Worm (Caenorhabditis elegans): ENCODE measurements around the gene C04A11.2.
A peak's percentile ranks its signal among the peaks of the same experiment; 100 is the strongest.

The C04A11.2 gene

ce11 chrX:13653573-13653972 lies 15.1 kb downstream of the C04A11.2 start (continued):
- TF ChIP-seq aptf-2 (GFP tag; conservative IDR thresholded peaks at IDR 0.05), result no peak
- peak; percentile 87 for TF ChIP-seq die-1 (tag; optimal IDR thresholded peaks at IDR 0.05)
- no peak for TF ChIP-seq K11D2.4 (GFP tag; IDR thresholded peaks at IDR 0.05)
- peak; percentile 67 for TF ChIP-seq hlh-12 (tag; optimal IDR thresholded peaks at IDR 0.05)
- no peak for TF ChIP-seq hlh-26 (GFP tag; conservative IDR thresholded peaks at IDR 0.05)
- 0 out of 2 replicates have a peak, but pooled peaks have one; percentile 44 for TF ChIP-seq ceh-58 (GFP tag; IDR thresholded peaks at IDR 0.05)
- TF ChIP-seq lir-1 (GFP tag; conservative IDR thresholded peaks at IDR 0.05), result peak; percentile 31; the same call in 1 of the 2 replicates
- TF ChIP-seq rec-8 (tag; optimal IDR thresholded peaks at IDR 0.05), result peak in 1 of 2 experiments; percentile 74
- TF ChIP-seq ztf-6 (GFP tag; IDR thresholded peaks at IDR 0.05), result 0 out of 2 replicates have a peak, but pooled peaks have one; percentile 12
- TF ChIP-seq nfya-1 (tag; optimal IDR thresholded peaks at IDR 0.05; ENCODE audit: borderline replicate concordance, insufficient read depth), result no peak
- TF ChIP-seq snpc-3.4 (tag; optimal IDR thresholded peaks at IDR 0.05), result peak; percentile 42
- TF ChIP-seq cebp-2 (GFP tag; IDR thresholded peaks at IDR 0.05), result no peak
- peak; percentile 92 for TF ChIP-seq pbrm-1 (GFP tag; IDR thresholded peaks at IDR 0.05)
- no peak for TF ChIP-seq egl-44 (GFP tag; IDR thresholded peaks at IDR 0.05)
- TF ChIP-seq nhr-179 (tag; optimal IDR thresholded peaks at IDR 0.05), result peak; percentile 30
- TF ChIP-seq ceh-40 (GFP tag; IDR thresholded peaks at IDR 0.05), result peak; percentile 85
- TF ChIP-seq ets-4 (GFP tag; optimal IDR thresholded peaks at IDR 0.05), result no peak
- TF ChIP-seq F52B5.7 (tag; optimal IDR thresholded peaks at IDR 0.05), result peak; percentile 41
- no peak for TF ChIP-seq ztf-22 (GFP tag; optimal IDR thresholded peaks at IDR 0.05)
- no peak for TF ChIP-seq F37B4.10 (GFP tag; IDR thresholded peaks at IDR 0.05)
- TF ChIP-seq tbp1 (GFP tag; optimal IDR thresholded peaks at IDR 0.05), result peak; percentile 91
- TF ChIP-seq T07F8.4 (tag; optimal IDR thresholded peaks at IDR 0.05), result peak; percentile 59
- TF ChIP-seq Y53G8AR.9 (GFP tag; conservative IDR thresholded peaks at IDR 0.05), result no peak
- no peak for TF ChIP-seq mel-28 (tag; optimal IDR thresholded peaks at IDR 0.05; ENCODE audit: borderline replicate concordance)
- peak; percentile 58 for TF ChIP-seq ZK185.1 (tag; optimal IDR thresholded peaks at IDR 0.05; ENCODE audit: poor library complexity, severe bottlenecking)
- TF ChIP-seq atf-7 (tag; optimal IDR thresholded peaks at IDR 0.05), result peak; percentile 21
- no peak for TF ChIP-seq Y53F4B.3 (GFP tag; IDR thresholded peaks at IDR 0.05)
- peak; percentile 57; the same call in 1 of the 2 replicates for TF ChIP-seq hmg-20 (GFP tag; IDR thresholded peaks at IDR 0.05)
- no peak for TF ChIP-seq tbx-9 (tag; optimal IDR thresholded peaks at IDR 0.05; ENCODE audit: borderline replicate concordance)
- TF ChIP-seq D2030.7 (GFP tag; IDR thresholded peaks at IDR 0.05), result peak; percentile 77
- no peak for TF ChIP-seq F55B11.4 (tag; optimal IDR thresholded peaks at IDR 0.05; ENCODE audit: borderline replicate concordance, insufficient read depth)
- TF ChIP-seq snpc-1.1 (tag; optimal IDR thresholded peaks at IDR 0.05; ENCODE audit: insufficient read depth), result peak; percentile 60
- TF ChIP-seq aptf-3 (GFP tag; IDR thresholded peaks at IDR 0.05), result peak; percentile 79; the same call in 1 of the 2 replicates
- no peak for TF ChIP-seq somi-1 (GFP tag; optimal IDR thresholded peaks at IDR 0.05)
- no peak for TF ChIP-seq nfya-2 (GFP tag; IDR thresholded peaks at IDR 0.05)
- peak; percentile 20 for TF ChIP-seq madf-10 (tag; optimal IDR thresholded peaks at IDR 0.05)
- TF ChIP-seq lsl-1 (GFP tag; optimal IDR thresholded peaks at IDR 0.05), result no peak
- TF ChIP-seq attf-6 (GFP tag; IDR thresholded peaks at IDR 0.05), result no peak
- TF ChIP-seq nhr-90 (tag; optimal IDR thresholded peaks at IDR 0.05), result peak; percentile 85
- TF ChIP-seq athp-1 (tag; optimal IDR thresholded peaks at IDR 0.05), result no peak
- peak; percentile 20 for TF ChIP-seq K12H6.12 (tag; optimal IDR thresholded peaks at IDR 0.05)
- no peak for TF ChIP-seq F57C9.4 (tag; optimal IDR thresholded peaks at IDR 0.05)
- TF ChIP-seq lin-54 (GFP tag; optimal IDR thresholded peaks at IDR 0.05), result peak; percentile 29
- no peak for TF ChIP-seq C17E4.6 (GFP tag; IDR thresholded peaks at IDR 0.05)
- peak; percentile 89 for TF ChIP-seq lin-26 (GFP tag; IDR thresholded peaks at IDR 0.05)
- TF ChIP-seq egl-18 (GFP tag; IDR thresholded peaks at IDR 0.05), result no peak
- no peak for TF ChIP-seq mcd-1 (GFP tag; IDR thresholded peaks at IDR 0.05)
- TF ChIP-seq sea-2 (GFP tag; IDR thresholded peaks at IDR 0.05), result no peak
